3 fruit fly cellular contexts compared by ENCODE assay signal in genomic region chr3R:31709142-31709541, dm6.
TF ChIP-seq lines count a peak whose summit lies in the region.

No protein-coding gene starts in this region.

TF ChIP-seq in whole organism, embryonic, 481 proteins besides CTCF, POLR2A, EP300 and RAD21 (continued from another document and continues in another):
- peak; percentile 19 for TF ChIP-seq Med (GFP tag; lab: Kevin White, UChicago)
- TF ChIP-seq twi (tag; optimal IDR thresholded peaks at IDR 0.05; lab: Kevin White, UChicago): no peak
- TF ChIP-seq dmrt11E (tag; optimal IDR thresholded peaks at IDR 0.05; lab: Kevin White, UChicago): no peak
- no peak for TF ChIP-seq CG1602 (GFP tag; optimal IDR thresholded peaks at IDR 0.05; lab: Kevin White, UChicago)
- no peak for TF ChIP-seq CG5180 (GFP tag; optimal IDR thresholded peaks at IDR 0.05; lab: Kevin White, UChicago)
- no peak for TF ChIP-seq CG10462 (GFP tag; optimal IDR thresholded peaks at IDR 0.05; lab: Kevin White, UChicago)
- peak; percentile 42; the same call in 2 of the 3 replicates for TF ChIP-seq gce (GFP tag; IDR thresholded peaks at IDR 0.05; lab: Robert Waterston, UW)
- no peak for TF ChIP-seq Doc3 (GFP tag; IDR thresholded peaks at IDR 0.05; lab: Robert Waterston, UW; ENCODE audit: partially characterized antibody)
- peak; percentile 29 for TF ChIP-seq tap (tag; optimal IDR thresholded peaks at IDR 0.05; lab: Kevin White, UChicago)
- TF ChIP-seq CG12236 (GFP tag; optimal IDR thresholded peaks at IDR 0.05; lab: Kevin White, UChicago): no peak
- TF ChIP-seq ac (GFP tag; optimal IDR thresholded peaks at IDR 0.05; lab: Kevin White, UChicago): no peak
- TF ChIP-seq CG12219 (GFP tag; optimal IDR thresholded peaks at IDR 0.05; lab: Kevin White, UChicago): no peak
- no peak for TF ChIP-seq NK7.1 (GFP tag; optimal IDR thresholded peaks at IDR 0.05; lab: Kevin White, UChicago)
- no peak for TF ChIP-seq vfl (GFP tag; optimal IDR thresholded peaks at IDR 0.05; lab: Kevin White, UChicago)
- peak; percentile 66 for TF ChIP-seq dysf (GFP tag; IDR thresholded peaks at IDR 0.05; lab: Robert Waterston, UW)
- no peak for TF ChIP-seq CG4707 (GFP tag; optimal IDR thresholded peaks at IDR 0.05; lab: Kevin White, UChicago)
- TF ChIP-seq CG3407 (GFP tag; optimal IDR thresholded peaks at IDR 0.05; lab: Kevin White, UChicago): no peak
- peak; percentile 55 for TF ChIP-seq CG11504 (tag; optimal IDR thresholded peaks at IDR 0.05; lab: Kevin White, UChicago)
- no peak; the same call in 1 of the 2 replicates for TF ChIP-seq CG3847 (GFP tag; IDR thresholded peaks at IDR 0.05; lab: Robert Waterston, UW)
- peak; percentile 23 for TF ChIP-seq phol (tag; optimal IDR thresholded peaks at IDR 0.05; lab: Kevin White, UChicago)
- TF ChIP-seq grn (GFP tag; optimal IDR thresholded peaks at IDR 0.05; lab: Kevin White, UChicago): no peak
- TF ChIP-seq CG12744 (GFP tag; optimal IDR thresholded peaks at IDR 0.05; lab: Kevin White, UChicago): no peak
- no peak for TF ChIP-seq zen2 (GFP tag; IDR thresholded peaks at IDR 0.05; lab: Robert Waterston, UW; ENCODE audit: partially characterized antibody)
- no peak for TF ChIP-seq CG17612 (GFP tag; IDR thresholded peaks at IDR 0.05; lab: Robert Waterston, UW)
- TF ChIP-seq YL-1 (GFP tag; optimal IDR thresholded peaks at IDR 0.05; lab: Kevin White, UChicago): no peak
- no peak for TF ChIP-seq CG12391 (tag; optimal IDR thresholded peaks at IDR 0.05; lab: Kevin White, UChicago)
- TF ChIP-seq dmrt99B (tag; optimal IDR thresholded peaks at IDR 0.05; lab: Kevin White, UChicago): peak; percentile 54
- TF ChIP-seq CG15601 (tag; optimal IDR thresholded peaks at IDR 0.05; lab: Kevin White, UChicago): peak; percentile 10
- TF ChIP-seq CG15269 (tag; optimal IDR thresholded peaks at IDR 0.05; lab: Kevin White, UChicago): peak; percentile 16
- TF ChIP-seq peb (GFP tag; IDR thresholded peaks at IDR 0.05; lab: Robert Waterston, UW): no peak
- no peak for TF ChIP-seq Tbp (GFP tag; optimal IDR thresholded peaks at IDR 0.05; lab: Kevin White, UChicago)
- peak; percentile 72 for TF ChIP-seq crol (GFP tag; IDR thresholded peaks at IDR 0.05; lab: Robert Waterston, UW)
- TF ChIP-seq tin (GFP tag; optimal IDR thresholded peaks at IDR 0.05; lab: Kevin White, UChicago): no peak
- TF ChIP-seq gem (tag; optimal IDR thresholded peaks at IDR 0.05; lab: Kevin White, UChicago): peak; percentile 39
- TF ChIP-seq Sin3A (optimal IDR thresholded peaks at IDR 0.05; lab: Kevin White, UChicago): no peak
- TF ChIP-seq bowl (GFP tag; IDR thresholded peaks at IDR 0.05; lab: Robert Waterston, UW): no peak
- TF ChIP-seq CG18262 (tag; optimal IDR thresholded peaks at IDR 0.05; lab: Kevin White, UChicago): no peak
- no peak for TF ChIP-seq Poxn (GFP tag; IDR thresholded peaks at IDR 0.05; lab: Robert Waterston, UW)
- no peak for TF ChIP-seq lola (GFP tag; optimal IDR thresholded peaks at IDR 0.05; lab: Kevin White, UChicago)
- TF ChIP-seq Sox100B (GFP tag; optimal IDR thresholded peaks at IDR 0.05; lab: Kevin White, UChicago): no peak
- peak; percentile 13 for TF ChIP-seq caup (GFP tag; optimal IDR thresholded peaks at IDR 0.05; lab: Kevin White, UChicago; ENCODE audit: severe bottlenecking)
- no peak for TF ChIP-seq schlank (tag; optimal IDR thresholded peaks at IDR 0.05; lab: Kevin White, UChicago)
- TF ChIP-seq Hmx (GFP tag; optimal IDR thresholded peaks at IDR 0.05; lab: Kevin White, UChicago): no peak
- TF ChIP-seq Bdp1 (GFP tag; optimal IDR thresholded peaks at IDR 0.05; lab: Kevin White, UChicago): no peak
- no peak for TF ChIP-seq Ravus (GFP tag; IDR thresholded peaks at IDR 0.05; lab: Robert Waterston, UW)
- 0 out of 2 replicates have a peak, but pooled peaks have one; percentile 4 for TF ChIP-seq CG4730 (GFP tag; IDR thresholded peaks at IDR 0.05; lab: Robert Waterston, UW)

TF ChIP-seq in whole organism, prepupa, 60 proteins besides CTCF, POLR2A, EP300 and RAD21 (continued from another document):
- TF ChIP-seq CG3919 (GFP tag; optimal IDR thresholded peaks at IDR 0.05; lab: Kevin White, UChicago): peak; percentile 47
- no peak for TF ChIP-seq Ets21C (GFP tag; optimal IDR thresholded peaks at IDR 0.05; lab: Kevin White, UChicago)
- peak; percentile 31 for TF ChIP-seq vri (GFP tag; optimal IDR thresholded peaks at IDR 0.05; lab: Kevin White, UChicago)
- TF ChIP-seq Eip93F (GFP tag; optimal IDR thresholded peaks at IDR 0.05; lab: Kevin White, UChicago): no peak
- peak; percentile 42 for TF ChIP-seq Met (GFP tag; optimal IDR thresholded peaks at IDR 0.05; lab: Kevin White, UChicago)
- no peak for TF ChIP-seq Ets96B (tag; optimal IDR thresholded peaks at IDR 0.05; lab: Kevin White, UChicago)
- no peak for TF ChIP-seq Blimp-1 (GFP tag; optimal IDR thresholded peaks at IDR 0.05; lab: Kevin White, UChicago)
- peak; percentile 59 for TF ChIP-seq CG4318 (GFP tag; optimal IDR thresholded peaks at IDR 0.05; lab: Kevin White, UChicago)
- no peak for TF ChIP-seq CG8319 (GFP tag; optimal IDR thresholded peaks at IDR 0.05; lab: Kevin White, UChicago)
- no peak for TF ChIP-seq CG3032 (tag; optimal IDR thresholded peaks at IDR 0.05; lab: Kevin White, UChicago)
- peak; percentile 40 for TF ChIP-seq cyc (GFP tag; optimal IDR thresholded peaks at IDR 0.05; lab: Kevin White, UChicago)
- peak; percentile 48 for TF ChIP-seq Eip75B (GFP tag; optimal IDR thresholded peaks at IDR 0.05; lab: Kevin White, UChicago)
- TF ChIP-seq Hr4 (GFP tag; optimal IDR thresholded peaks at IDR 0.05; lab: Kevin White, UChicago): peak; percentile 77
- TF ChIP-seq CG11294 (GFP tag; IDR thresholded peaks at IDR 0.05; lab: Robert Waterston, UW): peak; percentile 24; the same call in 1 of the 2 replicates
- peak; percentile 48 for TF ChIP-seq net (GFP tag; optimal IDR thresholded peaks at IDR 0.05; lab: Kevin White, UChicago)
- no peak for TF ChIP-seq CG34406 (GFP tag; optimal IDR thresholded peaks at IDR 0.05; lab: Kevin White, UChicago)
- TF ChIP-seq CG31627 (GFP tag; optimal IDR thresholded peaks at IDR 0.05; lab: Kevin White, UChicago): peak; percentile 44
- no peak for TF ChIP-seq fd59A (GFP tag; optimal IDR thresholded peaks at IDR 0.05; lab: Kevin White, UChicago)
- peak; percentile 38 for TF ChIP-seq CG10631 (GFP tag; optimal IDR thresholded peaks at IDR 0.05; lab: Kevin White, UChicago)
- no peak for TF ChIP-seq CG16779 (tag; optimal IDR thresholded peaks at IDR 0.05; lab: Kevin White, UChicago)
- TF ChIP-seq CG6792 (GFP tag; optimal IDR thresholded peaks at IDR 0.05; lab: Kevin White, UChicago): no peak
- TF ChIP-seq CG15336 (GFP tag; IDR thresholded peaks at IDR 0.05; lab: Robert Waterston, UW): peak; percentile 83
- no peak for TF ChIP-seq dsx (GFP tag; optimal IDR thresholded peaks at IDR 0.05; lab: Kevin White, UChicago; ENCODE audit: poor library complexity, severe bottlenecking)
- TF ChIP-seq spab (GFP tag; optimal IDR thresholded peaks at IDR 0.05; lab: Kevin White, UChicago): no peak
- peak; percentile 46 for TF ChIP-seq esn (GFP tag; optimal IDR thresholded peaks at IDR 0.05; lab: Kevin White, UChicago)
- no peak for TF ChIP-seq CG11902 (GFP tag; optimal IDR thresholded peaks at IDR 0.05; lab: Kevin White, UChicago)
- no peak for TF ChIP-seq CG1621 (tag; optimal IDR thresholded peaks at IDR 0.05; lab: Kevin White, UChicago)
- no peak for TF ChIP-seq CG6854 (GFP tag; optimal IDR thresholded peaks at IDR 0.05; lab: Kevin White, UChicago)
- TF ChIP-seq OdsH (GFP tag; optimal IDR thresholded peaks at IDR 0.05; lab: Kevin White, UChicago): peak; percentile 53
- no peak for TF ChIP-seq CG11762 (GFP tag; optimal IDR thresholded peaks at IDR 0.05; lab: Kevin White, UChicago; ENCODE audit: insufficient read depth)
- peak; percentile 16 for TF ChIP-seq Smox (GFP tag; optimal IDR thresholded peaks at IDR 0.05; lab: Kevin White, UChicago)
- peak; percentile 28 for TF ChIP-seq topi (GFP tag; optimal IDR thresholded peaks at IDR 0.05; lab: Kevin White, UChicago)
- peak; percentile 21 for TF ChIP-seq acj6 (GFP tag; optimal IDR thresholded peaks at IDR 0.05; lab: Kevin White, UChicago)
- peak; percentile 1 for TF ChIP-seq Sox102F (GFP tag; optimal IDR thresholded peaks at IDR 0.05; lab: Kevin White, UChicago)
- no peak for TF ChIP-seq achi (GFP tag; optimal IDR thresholded peaks at IDR 0.05; lab: Kevin White, UChicago)
TF ChIP-seq in whole organism, prepupa: peak in this region for 33.

TF ChIP-seq in whole organism, wandering third instar larva, 38 proteins besides CTCF, POLR2A, EP300 and RAD21 (continued from another document):
- TF ChIP-seq usp (GFP tag; optimal IDR thresholded peaks at IDR 0.05; lab: Kevin White, UChicago) (no peak), h (GFP tag; optimal IDR thresholded peaks at IDR 0.05; lab: Kevin White, UChicago) (peak; percentile 54), Rel (GFP tag; optimal IDR thresholded peaks at IDR 0.05; lab: Kevin White, UChicago) (no peak), Rel (tag; optimal IDR thresholded peaks at IDR 0.05; lab: Kevin White, UChicago) (no peak), HLH106 (tag; optimal IDR thresholded peaks at IDR 0.05; lab: Kevin White, UChicago) (peak; percentile 40), Hr78 (GFP tag; optimal IDR thresholded peaks at IDR 0.05; lab: Kevin White, UChicago) (no peak)
TF ChIP-seq in whole organism, wandering third instar larva: peak in this region for 7.
